Worm (Caenorhabditis elegans) whole organism, L3 larva: ENCODE measurements around the gene C41H7.2.

Experiments
- R02D3.7 ChIP-seq: fragments of 150-350 bp; optimal IDR thresholded peaks from 2 replicates; lab custom pipeline; 2014; ENCODE audit warnings: missing biosample characterization, missing genetic modification characterization
- ceh-82 ChIP-seq: fragments of 150-350 bp; optimal IDR thresholded peaks from 2 replicates; lab custom pipeline; 2014; ENCODE audit warnings: missing biosample characterization, missing genetic modification characterization
- ceh-9 ChIP-seq: sonication (generic microtip); optimal IDR thresholded peaks from 2 replicates; lab custom pipeline; 2018; ENCODE audit warnings: missing biosample characterization, missing genetic modification characterization
- daf-12 ChIP-seq: fragments of 150-350 bp; optimal IDR thresholded peaks from 2 replicates; lab custom pipeline; 2014; ENCODE audit warnings: missing biosample characterization, missing genetic modification reagents, missing genetic modification characterization
- egl-27 ChIP-seq: sonication (generic microtip); optimal IDR thresholded peaks from 4 replicates; lab custom pipeline; 2017; ENCODE audit warnings: missing biosample characterization, missing genetic modification reagents, missing genetic modification characterization
- egl-5 ChIP-seq: fragments of 150-350 bp; optimal IDR thresholded peaks from 2 replicates; lab custom pipeline; 2017; ENCODE audit warnings: missing biosample characterization, missing genetic modification reagents, missing genetic modification characterization, inconsistent platforms
- elt-1 ChIP-seq: fragments of 150-350 bp; optimal IDR thresholded peaks from 2 replicates; lab custom pipeline; 2014; ENCODE audit warnings: missing biosample characterization, missing genetic modification characterization
- elt-3 ChIP-seq, 3 experiments: fragments of 150-350 bp in 1 of 3; sonication (generic microtip) in 2 of 3; optimal IDR thresholded peaks; 2 replicates in 2 of 3; 4 replicates in 1 of 3; lab custom pipeline; 2014 to 2017; ENCODE audit warnings: missing biosample characterization in 3 of 3, missing genetic modification characterization in 3 of 3
- eor-1 ChIP-seq, 2 experiments: fragments of 150-350 bp; optimal IDR thresholded peaks; 2 replicates each; lab custom pipeline; 2014 to 2018; ENCODE audit warnings: missing biosample characterization in 2 of 2, missing genetic modification characterization in 2 of 2
- fkh-10 ChIP-seq: sonication (generic microtip); optimal IDR thresholded peaks from 2 replicates; lab custom pipeline; 2017; ENCODE audit warnings: missing biosample characterization, missing genetic modification reagents, missing genetic modification characterization
- fkh-2 ChIP-seq: fragments of 150-350 bp; optimal IDR thresholded peaks from 2 replicates; lab custom pipeline; 2014; ENCODE audit warnings: missing biosample characterization, missing genetic modification reagents, missing genetic modification characterization
- fos-1 ChIP-seq: fragments of 150-350 bp; optimal IDR thresholded peaks from 2 replicates; lab custom pipeline; 2014; ENCODE audit warnings: missing biosample characterization, missing genetic modification characterization
- hmg-11 ChIP-seq: sonication (generic microtip); optimal IDR thresholded peaks from 2 replicates; lab custom pipeline; 2016; ENCODE audit warnings: missing genetic modification characterization, missing compliant biosample characterization
- jun-1 ChIP-seq: fragments of 150-350 bp; optimal IDR thresholded peaks from 2 replicates; lab custom pipeline; 2014; ENCODE audit warnings: missing biosample characterization, missing genetic modification reagents, missing genetic modification characterization
- lin-15B ChIP-seq: fragments of 150-350 bp; optimal IDR thresholded peaks from 2 replicates; lab custom pipeline; 2014; ENCODE audit warnings: missing biosample characterization, missing genetic modification characterization
- lin-39 ChIP-seq: fragments of 150-350 bp; optimal IDR thresholded peaks from 2 replicates; lab custom pipeline; 2018; ENCODE audit warnings: missing biosample characterization, missing genetic modification reagents, missing genetic modification characterization
- lsy-12 ChIP-seq: sonication (generic microtip); optimal IDR thresholded peaks from 2 replicates; lab custom pipeline; 2016; ENCODE audit warnings: mild to moderate bottlenecking, missing genetic modification characterization, missing compliant biosample characterization
- mdl-1 ChIP-seq: fragments of 150-350 bp; optimal IDR thresholded peaks from 2 replicates; lab custom pipeline; 2014; ENCODE audit warnings: missing biosample characterization, missing genetic modification characterization
- mml-1 ChIP-seq: fragments of 150-350 bp; sonication (generic microtip); optimal IDR thresholded peaks from 3 replicates; lab custom pipeline; 2014; ENCODE audit warnings: missing biosample characterization, missing genetic modification characterization
- nfya-1 ChIP-seq: sonication (generic microtip); optimal IDR thresholded peaks from 2 replicates; lab custom pipeline; 2017; ENCODE audit warnings: missing genetic modification characterization, mild to moderate bottlenecking, missing compliant biosample characterization, antibody characterized with exemption, moderate library complexity; ENCODE audit not compliant: insufficient read depth
- nhr-11 ChIP-seq: fragments of 150-350 bp; optimal IDR thresholded peaks from 2 replicates; lab custom pipeline; 2014; ENCODE audit warnings: missing biosample characterization, missing genetic modification characterization
- nhr-23 ChIP-seq: fragments of 150-350 bp; optimal IDR thresholded peaks from 2 replicates; lab custom pipeline; 2014; ENCODE audit warnings: missing biosample characterization, missing genetic modification reagents, missing genetic modification characterization
- nhr-237 ChIP-seq: fragments of 150-350 bp; optimal IDR thresholded peaks from 2 replicates; lab custom pipeline; 2014; ENCODE audit warnings: missing biosample characterization, missing genetic modification characterization
- nhr-25 ChIP-seq: sonication (generic microtip); optimal IDR thresholded peaks from 2 replicates; lab custom pipeline; 2017; ENCODE audit warnings: missing biosample characterization, missing genetic modification characterization
- nhr-28 ChIP-seq: fragments of 150-350 bp; optimal IDR thresholded peaks from 2 replicates; lab custom pipeline; 2014; ENCODE audit warnings: missing biosample characterization, missing genetic modification characterization
- nhr-67 ChIP-seq: fragments of 150-350 bp; optimal IDR thresholded peaks from 2 replicates; lab custom pipeline; 2014; ENCODE audit warnings: missing biosample characterization, missing genetic modification characterization
- nhr-76 ChIP-seq: fragments of 150-350 bp; sonication (generic microtip); optimal IDR thresholded peaks from 5 replicates; lab custom pipeline; 2014; ENCODE audit warnings: missing biosample characterization, missing genetic modification characterization
- nhr-77 ChIP-seq: fragments of 150-350 bp; optimal IDR thresholded peaks from 2 replicates; lab custom pipeline; 2014; ENCODE audit warnings: missing biosample characterization, missing genetic modification characterization
- pha-4 ChIP-seq: fragments of 150-350 bp; optimal IDR thresholded peaks from 2 replicates; lab custom pipeline; 2014; ENCODE audit warnings: missing biosample characterization, missing genetic modification reagents, missing genetic modification characterization
- pqm-1 ChIP-seq: fragments of 150-350 bp; optimal IDR thresholded peaks from 2 replicates; lab custom pipeline; 2017; ENCODE audit warnings: missing biosample characterization, missing genetic modification characterization, inconsistent platforms
- sea-2 ChIP-seq: fragments of 150-350 bp; sonication (generic microtip); optimal IDR thresholded peaks from 4 replicates; lab custom pipeline; 2014; ENCODE audit warnings: missing biosample characterization, missing genetic modification reagents, missing genetic modification characterization
- skn-1 ChIP-seq: fragments of 150-350 bp; optimal IDR thresholded peaks from 2 replicates; lab custom pipeline; 2014; ENCODE audit warnings: missing biosample characterization, missing genetic modification characterization
- snpc-4 ChIP-seq: fragments of 150-350 bp; optimal IDR thresholded peaks from 2 replicates; lab custom pipeline; 2014; ENCODE audit warnings: missing biosample characterization, missing genetic modification characterization
- unc-39 ChIP-seq: sonication (generic microtip); optimal IDR thresholded peaks from 4 replicates; lab custom pipeline; 2017; ENCODE audit warnings: missing biosample characterization, missing genetic modification characterization
- zag-1 ChIP-seq: fragments of 150-350 bp; optimal IDR thresholded peaks from 2 replicates; lab custom pipeline; 2014; ENCODE audit warnings: missing biosample characterization, missing genetic modification characterization
- ztf-11 ChIP-seq: fragments of 150-350 bp; optimal IDR thresholded peaks from 2 replicates; lab custom pipeline; 2014; ENCODE audit warnings: missing biosample characterization, missing genetic modification characterization
- ztf-4 ChIP-seq: fragments of 150-350 bp; optimal IDR thresholded peaks from 2 replicates; lab custom pipeline; 2014; ENCODE audit warnings: missing biosample characterization, missing genetic modification characterization

The C41H7.2 gene

ce11 chrII:3050703-3051102, 36.1 kb downstream of the C41H7.2 start, which contains the start of gene sri-31:
Gene sri-31 (plus strand): TSS chrII:3051003.
- TF ChIP-seq pha-4 (no peak), fkh-10 (GFP tag; lab: Kevin White, UChicago) (no peak), skn-1 (tag; lab: Kevin White, UChicago) (no peak), eor-1 (tag; optimal IDR thresholded peaks at IDR 0.05; lab: Kevin White, UChicago) (no peak), nhr-67 (tag; lab: Kevin White, UChicago) (no peak), elt-1 (no peak), fos-1 (tag; lab: Kevin White, UChicago) (no peak), snpc-4 (tag; lab: Kevin White, UChicago) (no peak), lin-15B (no peak), egl-5 (tag; lab: Kevin White, UChicago) (no peak), mdl-1 (no peak), mml-1 (tag; lab: Kevin White, UChicago) (no peak), fkh-2 (tag; lab: Kevin White, UChicago) (no peak), daf-12 (tag; lab: Kevin White, UChicago) (no peak), pqm-1 (tag; lab: Kevin White, UChicago) (no peak), ceh-82 (tag; lab: Kevin White, UChicago) (no peak), sea-2 (GFP tag; lab: Kevin White, UChicago) (no peak)

ce11 chrII:3051332-3051731, 36.7 kb downstream of the C41H7.2 start:
- TF ChIP-seq nhr-237 (tag; lab: Kevin White, UChicago) = no peak
- TF ChIP-seq unc-39 = no peak
- TF ChIP-seq jun-1 (tag; lab: Kevin White, UChicago) = no peak
- TF ChIP-seq nhr-77 (tag; lab: Kevin White, UChicago) = no peak
- no peak for TF ChIP-seq mml-1 (tag; lab: Kevin White, UChicago)
- TF ChIP-seq ztf-4 = no peak
- no peak for TF ChIP-seq mdl-1

- TF ChIP-seq fos-1 (tag; lab: Kevin White, UChicago) = no peak
- no peak for TF ChIP-seq elt-3 (tag; optimal IDR thresholded peaks at IDR 0.05; lab: Kevin White, UChicago)
- no peak for TF ChIP-seq snpc-4 (tag; lab: Kevin White, UChicago)
- TF ChIP-seq egl-27 (tag; lab: Kevin White, UChicago) = no peak
- TF ChIP-seq sea-2 (GFP tag; lab: Kevin White, UChicago) = no peak
- no peak for TF ChIP-seq daf-12 (tag; lab: Kevin White, UChicago)
- TF ChIP-seq eor-1 (tag; optimal IDR thresholded peaks at IDR 0.05; lab: Kevin White, UChicago) = no peak
- no peak for TF ChIP-seq ztf-11 (tag; lab: Kevin White, UChicago)
- TF ChIP-seq nfya-1 (tag; lab: Kevin White, UChicago) = no peak
- no peak for TF ChIP-seq ceh-9 (tag; lab: Kevin White, UChicago)
- TF ChIP-seq lsy-12 (tag; lab: Kevin White, UChicago) = no peak
- no peak for TF ChIP-seq pha-4
- no peak for TF ChIP-seq elt-1
- no peak for TF ChIP-seq ztf-4
- no peak for TF ChIP-seq unc-39
- TF ChIP-seq fkh-2 (tag; lab: Kevin White, UChicago) = no peak
- TF ChIP-seq ceh-82 (tag; lab: Kevin White, UChicago) = no peak
- TF ChIP-seq nhr-76 (tag; lab: Kevin White, UChicago) = no peak
- no peak for TF ChIP-seq nhr-25
- TF ChIP-seq, all 47 proteins: peak for 0
Measured at ce11 chrII:3052843-3053242, 38.2 kb downstream of the C41H7.2 start.

ce11 chrII:3053689-3054088, 39.1 kb downstream of the C41H7.2 start:
- no peak for TF ChIP-seq lsy-12 (tag; lab: Kevin White, UChicago)
- TF ChIP-seq lin-15B = no peak
- no peak for TF ChIP-seq hmg-11 (tag; lab: Kevin White, UChicago)
- TF ChIP-seq nhr-23 (tag; lab: Kevin White, UChicago) = no peak
- no peak for TF ChIP-seq lin-39 (tag; lab: Kevin White, UChicago)
- TF ChIP-seq ceh-82 (tag; lab: Kevin White, UChicago) = no peak
- no peak for TF ChIP-seq nfya-1 (tag; lab: Kevin White, UChicago)
- no peak for TF ChIP-seq zag-1 (tag; lab: Kevin White, UChicago)
- TF ChIP-seq daf-12 (tag; lab: Kevin White, UChicago) = no peak
- TF ChIP-seq pha-4 = no peak

ce11 chrII:3054221-3054620, 39.6 kb downstream of the C41H7.2 start, which contains the start of gene lido-13:
Gene lido-13 (minus strand): TSS chrII:3054321.
- no peak for TF ChIP-seq nhr-28 (tag; lab: Kevin White, UChicago)
- TF ChIP-seq R02D3.7 (tag; lab: Kevin White, UChicago) = no peak
- no peak for TF ChIP-seq mdl-1
- no peak for TF ChIP-seq nhr-11 (tag; lab: Kevin White, UChicago)
- TF ChIP-seq egl-5 (tag; lab: Kevin White, UChicago) = no peak
- TF ChIP-seq snpc-4 (tag; lab: Kevin White, UChicago) = no peak
- no peak for TF ChIP-seq daf-12 (tag; lab: Kevin White, UChicago)
- TF ChIP-seq nhr-25 = no peak
- no peak for TF ChIP-seq jun-1 (tag; lab: Kevin White, UChicago)
- TF ChIP-seq lin-39 (tag; lab: Kevin White, UChicago) = no peak
